Worm (Caenorhabditis elegans) whole organism, L2 larva: ENCODE results near the gene F28A12.10.

ENCODE experiments used
- C34F6.9 ChIP-seq: fragments of 150-350 bp; optimal IDR thresholded peaks from 2 replicates; lab custom pipeline; 2014; ENCODE audit warnings: missing biosample characterization, missing genetic modification characterization
- F13H6.1 ChIP-seq: sonication (generic microtip); optimal IDR thresholded peaks from 2 replicates; lab custom pipeline; 2016; ENCODE audit warnings: missing genetic modification characterization, missing compliant biosample characterization
- R02D3.7 ChIP-seq: fragments of 150-350 bp; optimal IDR thresholded peaks from 2 replicates; lab custom pipeline; 2014; ENCODE audit warnings: missing biosample characterization, missing genetic modification characterization
- Y55F3AM.14 ChIP-seq: fragments of 200-800 bp; sonication (Bioruptor generic); optimal IDR thresholded peaks from 2 replicates; lab custom pipeline; 2018; ENCODE audit warnings: mild to moderate bottlenecking, missing genetic modification characterization, missing compliant biosample characterization
- ZK546.5 ChIP-seq: sonication (generic microtip); optimal IDR thresholded peaks from 2 replicates; lab custom pipeline; 2017; ENCODE audit warnings: missing biosample characterization, missing genetic modification characterization
- alr-1 ChIP-seq: fragments of 150-350 bp; optimal IDR thresholded peaks from 2 replicates; lab custom pipeline; 2014; ENCODE audit warnings: missing biosample characterization, missing genetic modification characterization
- aly-2 ChIP-seq: fragments of 150-350 bp; optimal IDR thresholded peaks from 2 replicates; lab custom pipeline; 2014; ENCODE audit warnings: missing biosample characterization, missing genetic modification characterization
- ceh-16 ChIP-seq: fragments of 150-350 bp; optimal IDR thresholded peaks from 2 replicates; lab custom pipeline; 2014; ENCODE audit warnings: missing biosample characterization, missing genetic modification characterization
- ceh-82 ChIP-seq: fragments of 150-350 bp; optimal IDR thresholded peaks from 2 replicates; lab custom pipeline; 2014; ENCODE audit warnings: missing biosample characterization, missing genetic modification characterization
- crh-2 ChIP-seq: sonication (generic microtip); optimal IDR thresholded peaks from 2 replicates; lab custom pipeline; 2017; ENCODE audit warnings: missing biosample characterization, missing genetic modification characterization
- dmd-4 ChIP-seq: sonication (generic microtip); optimal IDR thresholded peaks from 2 replicates; lab custom pipeline; 2017; ENCODE audit warnings: missing biosample characterization, missing genetic modification characterization
- elt-1 ChIP-seq: fragments of 150-350 bp; optimal IDR thresholded peaks from 2 replicates; lab custom pipeline; 2014; ENCODE audit warnings: missing biosample characterization, missing genetic modification characterization
- fos-1 ChIP-seq: fragments of 150-350 bp; optimal IDR thresholded peaks from 2 replicates; lab custom pipeline; 2014; ENCODE audit warnings: missing biosample characterization, missing genetic modification characterization
- gmeb-1 ChIP-seq: fragments of 150-350 bp; optimal IDR thresholded peaks from 2 replicates; lab custom pipeline; 2014; ENCODE audit warnings: missing biosample characterization, missing genetic modification characterization
- lin-11 ChIP-seq: fragments of 150-350 bp; sonication (generic microtip); optimal IDR thresholded peaks from 2 replicates; lab custom pipeline; 2014; ENCODE audit warnings: missing biosample characterization, missing genetic modification characterization, inconsistent platforms, mixed read lengths
- lin-13 ChIP-seq: fragments of 150-350 bp; optimal IDR thresholded peaks from 2 replicates; lab custom pipeline; 2014; ENCODE audit warnings: missing biosample characterization, missing genetic modification reagents, missing genetic modification characterization
- lin-39 ChIP-seq: fragments of 150-350 bp; optimal IDR thresholded peaks from 2 replicates; lab custom pipeline; 2014; ENCODE audit warnings: missing biosample characterization, missing genetic modification reagents, missing genetic modification characterization
- lsy-2 ChIP-seq, 2 experiments: fragments of 150-350 bp in 1 of 2; sonication (generic microtip) in 1 of 2; optimal IDR thresholded peaks; 2 replicates each; lab custom pipeline; 2014 to 2017; ENCODE audit warnings: missing biosample characterization in 2 of 2, missing genetic modification characterization in 2 of 2
- nhr-10 ChIP-seq: sonication (generic microtip); optimal IDR thresholded peaks from 2 replicates; lab custom pipeline; 2017; ENCODE audit warnings: missing biosample characterization, missing genetic modification characterization
- nhr-12 ChIP-seq: fragments of 150-350 bp; optimal IDR thresholded peaks from 2 replicates; lab custom pipeline; 2014; ENCODE audit warnings: missing biosample characterization, missing genetic modification characterization
- nhr-129 ChIP-seq: fragments of 150-350 bp; optimal IDR thresholded peaks from 2 replicates; lab custom pipeline; 2014; ENCODE audit warnings: missing biosample characterization, missing genetic modification characterization
- nhr-23 ChIP-seq: fragments of 150-350 bp; optimal IDR thresholded peaks from 2 replicates; lab custom pipeline; 2014; ENCODE audit warnings: missing biosample characterization, missing genetic modification reagents, missing genetic modification characterization
- nhr-237 ChIP-seq: fragments of 150-350 bp; optimal IDR thresholded peaks from 2 replicates; lab custom pipeline; 2014; ENCODE audit warnings: missing biosample characterization, missing genetic modification characterization
- nhr-25 ChIP-seq: fragments of 150-350 bp; sonication (generic microtip); optimal IDR thresholded peaks from 3 replicates; lab custom pipeline; 2014; ENCODE audit warnings: missing biosample characterization, missing genetic modification characterization
- nhr-6 ChIP-seq: fragments of 150-350 bp; optimal IDR thresholded peaks from 2 replicates; lab custom pipeline; 2014; ENCODE audit warnings: missing biosample characterization, missing genetic modification characterization
- nhr-77 ChIP-seq: fragments of 150-350 bp; optimal IDR thresholded peaks from 2 replicates; lab custom pipeline; 2014; ENCODE audit warnings: missing biosample characterization, missing genetic modification characterization
- peb-1 ChIP-seq: fragments of 150-350 bp; optimal IDR thresholded peaks from 2 replicates; lab custom pipeline; 2014; ENCODE audit warnings: missing biosample characterization, missing genetic modification characterization
- skn-1 ChIP-seq: sonication (generic microtip); optimal IDR thresholded peaks from 2 replicates; lab custom pipeline; 2017; ENCODE audit warnings: missing biosample characterization, missing genetic modification characterization
- sma-9 ChIP-seq, 2 experiments: fragments of 150-350 bp in 1 of 2; sonication (generic microtip) in 1 of 2; optimal IDR thresholded peaks; 2 replicates each; lab custom pipeline; 2014 to 2016; ENCODE audit warnings: missing genetic modification characterization in 2 of 2, mild to moderate bottlenecking in 1 of 2, missing biosample characterization in 1 of 2, missing compliant biosample characterization in 1 of 2, missing genetic modification reagents in 1 of 2, moderate library complexity in 1 of 2
- unc-39 ChIP-seq: fragments of 150-350 bp; optimal IDR thresholded peaks from 2 replicates; lab custom pipeline; 2014; ENCODE audit warnings: missing biosample characterization, missing genetic modification characterization
- unc-55 ChIP-seq: fragments of 150-350 bp; sonication (generic microtip); optimal IDR thresholded peaks from 3 replicates; lab custom pipeline; 2014; ENCODE audit warnings: missing biosample characterization, missing genetic modification reagents, missing genetic modification characterization
- zag-1 ChIP-seq: fragments of 150-350 bp; optimal IDR thresholded peaks from 2 replicates; lab custom pipeline; 2014; ENCODE audit warnings: missing biosample characterization, missing genetic modification characterization
- ztf-1 ChIP-seq: fragments of 200-800 bp; sonication (Bioruptor generic); conservative IDR thresholded peaks from 2 replicates; pipeline ENCODE4 v1.3.6; 2022; ENCODE audit warnings: missing genetic modification characterization, missing compliant biosample characterization
- ztf-11 ChIP-seq: sonication (generic microtip); optimal IDR thresholded peaks from 2 replicates; lab custom pipeline; 2017; ENCODE audit warnings: missing biosample characterization, missing genetic modification characterization
- ztf-4 ChIP-seq: fragments of 150-350 bp; optimal IDR thresholded peaks from 2 replicates; lab custom pipeline; 2014; ENCODE audit warnings: missing biosample characterization, missing genetic modification characterization

Gene F28A12.10

DNA sequence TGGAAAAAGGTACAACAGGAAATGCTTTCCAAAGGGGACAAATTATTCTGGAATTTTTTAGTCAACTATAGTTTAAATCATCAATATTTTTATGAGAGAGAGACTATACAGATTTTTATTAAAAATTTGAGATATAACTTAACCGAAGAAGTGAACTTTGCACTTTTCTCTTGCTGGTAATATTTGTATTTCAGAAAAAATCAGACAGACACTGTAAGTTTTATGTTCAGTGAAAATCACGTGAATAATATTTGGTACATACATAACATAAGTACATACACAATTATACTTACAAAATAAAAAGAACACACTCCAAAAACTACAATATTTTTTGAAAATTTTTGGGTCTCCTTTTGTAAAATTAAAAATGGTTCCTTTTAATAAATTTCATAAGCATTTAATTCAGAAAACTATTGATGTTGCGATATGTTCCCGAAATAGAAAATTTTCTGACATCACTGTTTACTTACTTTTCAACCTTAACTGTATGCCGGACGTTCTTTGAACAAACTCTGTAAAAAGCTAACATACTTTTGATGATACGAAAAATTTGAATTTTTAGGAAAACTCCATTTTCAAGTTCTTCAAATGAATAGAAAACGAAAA lies at the start of gene F28A12.10, which contains the start of gene acd-4:
TSS of gene F28A12.10 (minus strand) at position 101 of the 606 bp plus-strand sequence.
TSS of gene acd-4 (plus strand) at position 556 of the 606 bp plus-strand sequence.
- TF ChIP-seq nhr-6 (tag; lab: Kevin White, UChicago) (no peak), nhr-23 (tag; lab: Kevin White, UChicago) (no peak), nhr-25 (tag; lab: Kevin White, UChicago) (no peak), elt-1 (tag; lab: Kevin White, UChicago) (no peak), lin-39 (tag; lab: Kevin White, UChicago) (no peak)
- TF ChIP-seq, all 48 proteins: peak for 0

DNA sequence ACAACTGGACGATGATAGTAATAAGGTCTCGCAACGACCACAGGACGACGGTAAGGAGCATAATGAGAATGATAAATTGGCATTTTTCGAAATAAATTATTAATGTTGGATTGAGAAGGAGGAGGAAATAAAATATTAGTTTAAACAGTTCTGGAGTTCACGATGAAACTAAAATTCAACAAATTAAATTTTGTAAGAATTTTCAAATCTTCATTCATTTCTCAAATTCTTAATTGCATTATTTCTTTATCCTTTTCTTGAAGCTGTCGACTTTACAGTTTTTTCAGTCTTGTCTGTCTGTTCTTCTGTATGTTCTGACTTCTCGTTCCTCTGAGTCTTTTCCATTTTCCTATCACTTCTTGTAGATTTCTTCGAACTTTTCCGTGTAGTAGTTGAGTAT lies 49.2 kb upstream of the F28A12.10 start, which contains the start of gene ZC190.7:
TSS of gene ZC190.7 (minus strand) at position 101 of the 400 bp plus-strand sequence.
- TF ChIP-seq lin-13 (GFP tag; lab: Kevin White, UChicago) (no peak), ZK546.5 (tag; lab: Kevin White, UChicago) (no peak), R02D3.7 (tag; lab: Kevin White, UChicago) (no peak), nhr-6 (tag; lab: Kevin White, UChicago) (no peak), fos-1 (tag; lab: Kevin White, UChicago) (no peak), nhr-12 (no peak), ztf-4 (no peak), zag-1 (tag; lab: Kevin White, UChicago) (no peak), nhr-77 (no peak), lin-11 (tag; lab: Kevin White, UChicago) (no peak), gmeb-1 (tag; lab: Kevin White, UChicago) (no peak), C34F6.9 (tag; lab: Kevin White, UChicago) (no peak), skn-1 (tag; lab: Kevin White, UChicago) (no peak), ztf-11 (tag; lab: Kevin White, UChicago) (no peak), ztf-1 (no peak), nhr-129 (no peak), F13H6.1 (no peak)

DNA sequence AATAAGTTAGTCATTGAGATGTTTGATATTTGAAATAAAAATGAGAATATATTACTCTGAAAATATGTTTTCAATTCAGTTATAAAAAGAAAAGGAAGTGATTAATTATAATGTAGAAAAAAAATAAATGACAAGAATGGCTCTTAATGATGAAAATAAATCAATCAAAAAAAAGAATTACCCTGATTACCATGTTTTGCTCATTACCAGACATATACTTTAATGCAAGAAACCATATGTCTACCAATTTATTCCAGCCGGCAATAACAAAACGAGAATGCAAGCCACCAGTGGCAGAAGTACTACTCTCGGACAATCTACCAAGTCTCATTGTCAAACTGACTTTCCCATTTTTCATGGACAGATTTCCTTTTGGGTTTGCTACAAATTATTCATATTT lies 46.2 kb upstream of the F28A12.10 start:
- TF ChIP-seq nhr-23 (tag; lab: Kevin White, UChicago) (no peak), nhr-237 (tag; lab: Kevin White, UChicago) (no peak), ceh-16 (no peak), sma-9 (GFP tag; optimal IDR thresholded peaks at IDR 0.05; lab: Kevin White, UChicago) (no peak), sma-9 (tag; optimal IDR thresholded peaks at IDR 0.05; lab: Kevin White, UChicago) (no peak), lin-39 (tag; lab: Kevin White, UChicago) (no peak), ceh-82 (no peak), F13H6.1 (no peak), Y55F3AM.14 (GFP tag; lab: Kevin White, UChicago) (no peak), nhr-10 (tag; lab: Kevin White, UChicago) (no peak), C34F6.9 (tag; lab: Kevin White, UChicago) (no peak), zag-1 (tag; lab: Kevin White, UChicago) (no peak), ztf-11 (tag; lab: Kevin White, UChicago) (no peak), nhr-12 (no peak), peb-1 (tag; lab: Kevin White, UChicago) (no peak), nhr-25 (tag; lab: Kevin White, UChicago) (no peak), alr-1 (tag; lab: Kevin White, UChicago) (no peak)

- TF ChIP-seq fos-1 (tag; lab: Kevin White, UChicago) (peak; percentile 15), unc-55 (GFP tag; lab: Kevin White, UChicago) (no peak)
- TF ChIP-seq, all 48 proteins: peak for 1
These were observed 45.2 kb upstream of the F28A12.10 start, which contains the start of gene cln-3.3 for ce11 chrV:8682719-8683118. Gene cln-3.3 (plus strand): TSS chrV:8683052.

ce11 chrV:8681050-8681449 lies 43.5 kb upstream of the F28A12.10 start, which contains the start of gene ZC190.2:
Gene ZC190.2 (plus strand): TSS chrV:8681350.
- TF ChIP-seq alr-1 (tag; lab: Kevin White, UChicago): no peak
- TF ChIP-seq crh-2: no peak
- no peak for TF ChIP-seq unc-39 (tag; lab: Kevin White, UChicago)
- no peak for TF ChIP-seq F13H6.1
- TF ChIP-seq elt-1 (tag; lab: Kevin White, UChicago): no peak
- no peak for TF ChIP-seq dmd-4
- TF ChIP-seq ceh-82: no peak
- TF ChIP-seq zag-1 (tag; lab: Kevin White, UChicago): no peak
- TF ChIP-seq nhr-77: no peak
- TF ChIP-seq peb-1 (tag; lab: Kevin White, UChicago): no peak
- TF ChIP-seq aly-2 (tag; lab: Kevin White, UChicago): no peak
- no peak for TF ChIP-seq sma-9 (GFP tag; optimal IDR thresholded peaks at IDR 0.05; lab: Kevin White, UChicago)
- TF ChIP-seq sma-9 (tag; optimal IDR thresholded peaks at IDR 0.05; lab: Kevin White, UChicago): no peak
- no peak for TF ChIP-seq nhr-12
- TF ChIP-seq nhr-23 (tag; lab: Kevin White, UChicago): no peak
- TF ChIP-seq ztf-1: no peak
- no peak for TF ChIP-seq lsy-2 (tag; optimal IDR thresholded peaks at IDR 0.05; lab: Kevin White, UChicago)
